Worm (Caenorhabditis elegans): ENCODE results near the gene cal-5.
A peak's percentile ranks its signal among the peaks of the same experiment; 100 is the strongest.

DNA sequence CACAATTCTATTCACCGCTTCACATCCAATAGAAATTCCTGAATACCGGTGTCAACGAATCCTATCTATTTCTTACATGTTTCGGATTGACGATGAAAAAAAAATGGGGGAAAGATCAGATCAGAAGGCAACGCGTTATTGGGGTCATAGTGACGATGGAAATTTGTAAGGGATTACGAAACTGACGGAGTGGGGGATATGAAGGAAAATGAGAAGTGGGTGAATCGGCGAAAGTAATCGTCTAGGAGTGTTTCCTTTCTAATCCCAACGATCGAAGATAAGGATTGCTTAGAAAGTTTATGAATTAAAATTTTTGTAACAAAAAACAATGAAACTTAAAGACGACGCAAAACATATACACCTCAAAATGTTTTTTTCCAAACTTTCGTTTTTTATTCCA, 21.2 kb upstream of the cal-5 start:
- no peak for TF ChIP-seq lin-39 (tag; optimal IDR thresholded peaks at IDR 0.05)
- no peak for TF ChIP-seq skn-1 (tag; optimal IDR thresholded peaks at IDR 0.05)
- no peak for TF ChIP-seq aly-2 (tag; optimal IDR thresholded peaks at IDR 0.05)
- TF ChIP-seq blmp-1 (tag; optimal IDR thresholded peaks at IDR 0.05; ENCODE audit: insufficient read depth) = peak; percentile 39
- no peak for TF ChIP-seq zag-1 (tag; optimal IDR thresholded peaks at IDR 0.05)
- no peak for TF ChIP-seq nhr-237 (tag; optimal IDR thresholded peaks at IDR 0.05)
- no peak for TF ChIP-seq elt-3 (tag; optimal IDR thresholded peaks at IDR 0.05)
- no peak for TF ChIP-seq nhr-23 (tag; optimal IDR thresholded peaks at IDR 0.05)
- TF ChIP-seq C34F6.9 (tag; optimal IDR thresholded peaks at IDR 0.05) = no peak
- no peak for TF ChIP-seq nhr-12 (tag; optimal IDR thresholded peaks at IDR 0.05)
- no peak for TF ChIP-seq mbf-1 (tag; optimal IDR thresholded peaks at IDR 0.05)
